Worm (Caenorhabditis elegans) whole organism, L4 larva: ENCODE results near the gene slc-30A9.

Source experiments
- T20F7.1 ChIP-seq: fragments of 200-800 bp; sonication (Bioruptor generic); optimal IDR thresholded peaks from 2 replicates; lab custom pipeline; 2018; ENCODE audit warnings: mild to moderate bottlenecking, missing genetic modification characterization, missing compliant biosample characterization
- ZK337.2 ChIP-seq: fragments of 200-800 bp; sonication (Bioruptor generic); IDR thresholded peaks from 2 replicates; pipeline ENCODE4 v1.3.6; 2022; ENCODE audit warnings: missing genetic modification reagents, missing genetic modification characterization, missing compliant biosample characterization
- fos-1 ChIP-seq: fragments of 150-350 bp; optimal IDR thresholded peaks from 2 replicates; lab custom pipeline; 2014; ENCODE audit warnings: missing biosample characterization, missing genetic modification characterization
- jun-1 ChIP-seq: fragments of 150-350 bp; optimal IDR thresholded peaks from 2 replicates; lab custom pipeline; 2014; ENCODE audit warnings: missing biosample characterization, missing genetic modification reagents, missing genetic modification characterization
- lin-29 ChIP-seq: fragments of 200-800 bp; sonication (Bioruptor generic); IDR thresholded peaks from 2 replicates; pipeline ENCODE4 v1.3.6; 2022; ENCODE audit warnings: missing genetic modification reagents, missing genetic modification characterization, missing compliant biosample characterization
- lin-39 ChIP-seq: fragments of 150-350 bp; optimal IDR thresholded peaks from 2 replicates; lab custom pipeline; 2014; ENCODE audit warnings: missing biosample characterization, missing genetic modification reagents, missing genetic modification characterization
- zag-1 ChIP-seq: fragments of 150-350 bp; optimal IDR thresholded peaks from 2 replicates; lab custom pipeline; 2014; ENCODE audit warnings: missing biosample characterization, missing genetic modification characterization
- zip-11 ChIP-seq: fragments of 200-800 bp; sonication (Bioruptor generic); IDR thresholded peaks from 2 replicates; pipeline ENCODE4 v1.3.6; 2022; ENCODE audit warnings: missing genetic modification characterization, missing compliant biosample characterization

DNA sequence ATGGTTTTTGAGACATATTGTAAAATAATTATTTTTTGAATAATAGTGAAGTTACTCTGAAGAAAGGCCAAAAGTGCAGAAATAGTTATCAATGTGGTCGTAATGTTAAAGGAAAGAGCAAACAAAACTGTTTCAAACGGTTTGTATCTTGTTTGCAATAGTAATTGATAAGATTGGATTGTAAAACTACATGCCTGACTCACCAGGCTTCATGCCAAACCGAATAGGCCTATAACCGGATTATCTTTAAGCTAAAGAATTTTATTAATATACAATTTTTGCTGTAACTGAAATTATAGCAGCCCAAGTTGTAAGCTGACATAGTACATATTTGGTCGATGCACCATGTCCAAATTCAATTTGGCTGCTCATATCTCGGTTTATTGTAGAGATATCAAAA lies 47.9 kb upstream of the slc-30A9 start, which contains the start of gene Y71H2AM.14:
- TF ChIP-seq lin-29 (GFP tag; lab: Robert Waterston, UW) (no peak), zip-11 (GFP tag; lab: Robert Waterston, UW) (no peak), lin-39 (tag; lab: Kevin White, UChicago) (no peak), T20F7.1 (no peak), fos-1 (tag; lab: Kevin White, UChicago) (no peak), jun-1 (tag; lab: Kevin White, UChicago) (no peak), zag-1 (tag; lab: Kevin White, UChicago) (no peak), ZK337.2 (GFP tag; lab: Robert Waterston, UW) (no peak)
